Worm (Caenorhabditis elegans): ENCODE measurements around the gene btb-17.

The btb-17 gene

ce11 chrII:3295193-3295592 lies at the start of gene btb-17:
Gene btb-17, plus strand, starts transcription at chrII:3295405.
- TF ChIP-seq efl-3 (GFP tag; optimal IDR thresholded peaks at IDR 0.05) = no peak
- TF ChIP-seq unc-62 (GFP tag; optimal IDR thresholded peaks at IDR 0.05) = no peak
- TF ChIP-seq aly-2 (tag; optimal IDR thresholded peaks at IDR 0.05) = no peak
- no peak for TF ChIP-seq aha-1 (tag; optimal IDR thresholded peaks at IDR 0.05)
- TF ChIP-seq unc-30 (tag; optimal IDR thresholded peaks at IDR 0.05) = no peak
- TF ChIP-seq elt-2 (tag; optimal IDR thresholded peaks at IDR 0.05) = peak; percentile 73
- TF ChIP-seq lin-35 (GFP tag; optimal IDR thresholded peaks at IDR 0.05) = peak in 1 of 2 experiments; percentile 27
- TF ChIP-seq rnt-1 (tag; optimal IDR thresholded peaks at IDR 0.05) = no peak
- no peak for TF ChIP-seq nhr-77 (tag; optimal IDR thresholded peaks at IDR 0.05)

ce11 chrII:3245836-3246235 lies 49.4 kb upstream of the btb-17 start, which contains the start of gene C17F4.7:
Gene C17F4.7, minus strand, starts transcription at chrII:3246015.
- TF ChIP-seq elt-2 (tag; optimal IDR thresholded peaks at IDR 0.05) (peak; percentile 98), nhr-90 (tag; optimal IDR thresholded peaks at IDR 0.05; ENCODE audit: poor library complexity) (peak; percentile 37), tlp-1 (tag; optimal IDR thresholded peaks at IDR 0.05) (peak; percentile 69), nhr-19 (GFP tag; conservative IDR thresholded peaks at IDR 0.05) (no peak), nhr-20 (tag; optimal IDR thresholded peaks at IDR 0.05) (no peak), fkh-10 (GFP tag; optimal IDR thresholded peaks at IDR 0.05) (no peak), nhr-85 (tag) (no peak), jun-1 (tag; optimal IDR thresholded peaks at IDR 0.05) (peak; percentile 38), grh-1 (GFP tag; IDR thresholded peaks at IDR 0.05) (no peak), lin-35 (GFP tag; optimal IDR thresholded peaks at IDR 0.05) (peak in 1 of 2 experiments; percentile 34), pqm-1 (tag; optimal IDR thresholded peaks at IDR 0.05) (peak; percentile 62)

- TF ChIP-seq nhr-20 (tag; optimal IDR thresholded peaks at IDR 0.05) (no peak), nhr-77 (tag; optimal IDR thresholded peaks at IDR 0.05) (no peak), nhr-11 (tag; optimal IDR thresholded peaks at IDR 0.05) (no peak), nhr-84 (tag; optimal IDR thresholded peaks at IDR 0.05) (no peak), ztf-11 (tag; optimal IDR thresholded peaks at IDR 0.05) (no peak)
These were observed 47.6 kb upstream of the btb-17 start for ce11 chrII:3247556-3247955.

ce11 chrII:3248043-3248718 lies 47.0 kb upstream of the btb-17 start, which contains the start of the genes fbxc-50 and C17F4.2:
Gene fbxc-50, minus strand, starts transcription at chrII:3248123.
Gene C17F4.2, plus strand, starts transcription at chrII:3248668.
- no peak for TF ChIP-seq nhr-20 (tag; optimal IDR thresholded peaks at IDR 0.05)
- TF ChIP-seq blmp-1 (tag; optimal IDR thresholded peaks at IDR 0.05) = peak; percentile 80
- TF ChIP-seq aha-1 (tag; optimal IDR thresholded peaks at IDR 0.05) = no peak
- TF ChIP-seq snu-23 (GFP tag; optimal IDR thresholded peaks at IDR 0.05) = no peak
- no peak for TF ChIP-seq Y116A8C.19 (tag; optimal IDR thresholded peaks at IDR 0.05; ENCODE audit: borderline replicate concordance)
- no peak for TF ChIP-seq nhr-90 (tag; optimal IDR thresholded peaks at IDR 0.05; ENCODE audit: poor library complexity)
- TF ChIP-seq efl-3 (GFP tag; optimal IDR thresholded peaks at IDR 0.05) = no peak
- TF ChIP-seq efl-1 (optimal IDR thresholded peaks at IDR 0.05) = no peak
- TF ChIP-seq efl-1 (GFP tag; optimal IDR thresholded peaks at IDR 0.05 in 1 of 2) = peak in 1 of 2 experiments; percentile 56
- TF ChIP-seq sox-4 (tag; optimal IDR thresholded peaks at IDR 0.05) = no peak
- TF ChIP-seq lin-13 (GFP tag; optimal IDR thresholded peaks at IDR 0.05) = no peak
- TF ChIP-seq aly-2 (tag; optimal IDR thresholded peaks at IDR 0.05) = no peak
- TF ChIP-seq lin-35 (GFP tag; optimal IDR thresholded peaks at IDR 0.05) = no peak
- no peak for TF ChIP-seq unc-30 (tag; optimal IDR thresholded peaks at IDR 0.05)
- TF ChIP-seq nhr-77 (tag; optimal IDR thresholded peaks at IDR 0.05) = no peak

- TF ChIP-seq lin-15B (tag; optimal IDR thresholded peaks at IDR 0.05) (no peak), fkh-10 (GFP tag; optimal IDR thresholded peaks at IDR 0.05) (no peak), nhr-47 (tag; optimal IDR thresholded peaks at IDR 0.05) (no peak), fkh-4 (tag; optimal IDR thresholded peaks at IDR 0.05; ENCODE audit: borderline replicate concordance) (no peak), aha-1 (tag; optimal IDR thresholded peaks at IDR 0.05) (no peak), snpc-4 (tag; optimal IDR thresholded peaks at IDR 0.05) (no peak), nhr-20 (tag; optimal IDR thresholded peaks at IDR 0.05) (no peak), lir-3 (tag; optimal IDR thresholded peaks at IDR 0.05; ENCODE audit: poor library complexity) (no peak), lin-14 (GFP tag; optimal IDR thresholded peaks at IDR 0.05) (no peak), unc-130 (tag; optimal IDR thresholded peaks at IDR 0.05) (no peak), tbx-2 (tag; optimal IDR thresholded peaks at IDR 0.05) (no peak), xbp-1 (tag; optimal IDR thresholded peaks at IDR 0.05) (no peak), elt-2 (tag; optimal IDR thresholded peaks at IDR 0.05) (no peak), jun-1 (tag; optimal IDR thresholded peaks at IDR 0.05) (no peak), unc-86 (tag; optimal IDR thresholded peaks at IDR 0.05) (no peak), aly-2 (tag; optimal IDR thresholded peaks at IDR 0.05) (no peak), ztf-11 (tag; optimal IDR thresholded peaks at IDR 0.05) (no peak), egl-13 (tag; optimal IDR thresholded peaks at IDR 0.05) (no peak)
These were observed 45.8 kb upstream of the btb-17 start, which contains the start of gene clec-124 for ce11 chrII:3249406-3249805. Gene clec-124, plus strand, starts transcription at chrII:3249706.

Data from whole organism, L1 larva.